Worm (Caenorhabditis elegans): ENCODE data around the gene glb-29.

glb-29 gene

ce11 chrII:11964847-11965246, 44.0 kb upstream of the glb-29 start (continued):
- no peak for TF ChIP-seq nhr-111 (GFP tag; optimal IDR thresholded peaks at IDR 0.05)
- no peak for TF ChIP-seq duxl-1 (tag; optimal IDR thresholded peaks at IDR 0.05; ENCODE audit: poor library complexity)

DNA sequence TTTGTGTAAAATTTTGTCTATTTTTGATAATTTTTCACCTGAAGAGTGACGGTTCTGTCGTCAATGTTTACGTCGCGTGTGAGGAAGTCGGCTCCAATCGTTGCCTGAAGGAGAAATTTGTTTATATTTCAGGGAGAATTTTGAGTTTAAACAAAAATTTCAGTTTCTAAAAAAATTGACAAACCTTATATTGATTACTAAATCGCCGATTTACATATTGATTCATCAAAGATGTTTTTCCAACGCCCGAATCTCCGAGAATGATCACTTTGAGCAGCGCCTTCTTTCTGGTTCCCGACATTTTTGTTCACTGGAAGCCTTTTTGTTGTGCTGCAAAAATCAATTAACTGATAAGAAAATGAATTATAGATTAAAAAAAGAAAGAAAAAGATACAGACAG, 42.3 kb upstream of the glb-29 start, which contains the start of gene rab-7:
Gene rab-7, minus strand, starts transcription at position 330 of the 400 bp plus-strand sequence.
- TF ChIP-seq T20F7.1 (GFP tag; optimal IDR thresholded peaks at IDR 0.05) (no peak), aha-1 (tag) (peak; percentile 95), tra-1 (GFP tag; IDR thresholded peaks at IDR 0.05) (no peak), Y48G9A.11 (GFP tag; IDR thresholded peaks at IDR 0.05) (peak; percentile 44; the same call in 1 of the 2 replicates), nhr-77 (tag; optimal IDR thresholded peaks at IDR 0.05) (peak; percentile 8), tag-97 (GFP tag; IDR thresholded peaks at IDR 0.05) (no peak), daf-16 (GFP tag; optimal IDR thresholded peaks at IDR 0.05) (no peak), daf-16 (tag; optimal IDR thresholded peaks at IDR 0.05) (peak; percentile 41), arid-1 (GFP tag; conservative IDR thresholded peaks at IDR 0.05) (no peak), ama-1 (optimal IDR thresholded peaks at IDR 0.05) (peak; percentile 86), lsy-2 (tag; optimal IDR thresholded peaks at IDR 0.05) (peak in 1 of 2 experiments; percentile 39), lin-13 (GFP tag; optimal IDR thresholded peaks at IDR 0.05) (peak; percentile 24), D1046.2 (GFP tag; IDR thresholded peaks at IDR 0.05) (0 out of 2 replicates have a peak, but pooled peaks have one; percentile 6), dve-1 (tag; optimal IDR thresholded peaks at IDR 0.05; ENCODE audit: insufficient read depth) (peak; percentile 58), lin-38 (GFP tag; IDR thresholded peaks at IDR 0.05) (peak; percentile 63), dmd-9 (GFP tag; IDR thresholded peaks at IDR 0.05) (no peak), dmd-6 (GFP tag; IDR thresholded peaks at IDR 0.05) (no peak), egl-43 (GFP tag; IDR thresholded peaks at IDR 0.05) (no peak), zfp-3 (GFP tag; conservative IDR thresholded peaks at IDR 0.05) (0 out of 2 replicates have a peak, but pooled peaks have one; percentile 46), F44E2.7 (GFP tag; IDR thresholded peaks at IDR 0.05) (no peak), ctbp-1 (GFP tag; IDR thresholded peaks at IDR 0.05) (0 out of 2 replicates have a peak, but pooled peaks have one; percentile 28), ceh-28 (tag; optimal IDR thresholded peaks at IDR 0.05) (no peak), nhr-102 (tag; optimal IDR thresholded peaks at IDR 0.05) (no peak)

- TF ChIP-seq spr-3 (GFP tag; optimal IDR thresholded peaks at IDR 0.05) = peak; percentile 34
- TF ChIP-seq unc-39 (tag; optimal IDR thresholded peaks at IDR 0.05) = no peak
- peak; percentile 73; the same call in 1 of the 2 replicates for TF ChIP-seq lin-29 (GFP tag; IDR thresholded peaks at IDR 0.05)
- peak; percentile 82 for TF ChIP-seq zfp-3 (GFP tag; conservative IDR thresholded peaks at IDR 0.05)
- TF ChIP-seq nhr-10 (tag; optimal IDR thresholded peaks at IDR 0.05) = peak; percentile 64
- TF ChIP-seq mdl-1 (tag; optimal IDR thresholded peaks at IDR 0.05) = peak; percentile 80 to 98
- TF ChIP-seq lsy-2 (tag; optimal IDR thresholded peaks at IDR 0.05) = peak; percentile 84 to 94
- peak; percentile 13 for TF ChIP-seq cey-2 (tag; optimal IDR thresholded peaks at IDR 0.05; ENCODE audit: borderline replicate concordance, insufficient read depth)
- TF ChIP-seq dve-1 (tag; optimal IDR thresholded peaks at IDR 0.05; ENCODE audit: insufficient read depth) = peak; percentile 97
- TF ChIP-seq lin-1 (GFP tag; IDR thresholded peaks at IDR 0.05) = peak; percentile 64; the same call in 1 of the 2 replicates
- TF ChIP-seq R02D3.7 (tag; optimal IDR thresholded peaks at IDR 0.05) = no peak
- TF ChIP-seq egl-27 (tag; optimal IDR thresholded peaks at IDR 0.05) = no peak
- TF ChIP-seq saeg-2 (GFP tag; IDR thresholded peaks at IDR 0.05) = no peak
- peak in 1 of 2 experiments; percentile 14 for TF ChIP-seq daf-16 (GFP tag; optimal IDR thresholded peaks at IDR 0.05)
- peak; percentile 52 for TF ChIP-seq daf-16 (tag; optimal IDR thresholded peaks at IDR 0.05)
- TF ChIP-seq ceh-28 (tag; optimal IDR thresholded peaks at IDR 0.05) = no peak
- peak; percentile 89 for TF ChIP-seq hmg-1.1 (GFP tag; IDR thresholded peaks at IDR 0.05)
- TF ChIP-seq lin-15B (tag; optimal IDR thresholded peaks at IDR 0.05) = peak; percentile 81
- peak; percentile 56; the same call in 1 of the 2 replicates for TF ChIP-seq nhr-41 (GFP tag; IDR thresholded peaks at IDR 0.05)
- TF ChIP-seq dmd-9 (GFP tag; IDR thresholded peaks at IDR 0.05) = peak; percentile 93
- peak; percentile 79 for TF ChIP-seq egl-43 (GFP tag; IDR thresholded peaks at IDR 0.05)
- peak; percentile 75; the same call in 1 of the 2 replicates for TF ChIP-seq tra-1 (GFP tag; IDR thresholded peaks at IDR 0.05)
- TF ChIP-seq T26A8.4 (GFP tag; IDR thresholded peaks at IDR 0.05) = peak; percentile 62
- TF ChIP-seq nhr-48 (tag; optimal IDR thresholded peaks at IDR 0.05) = peak; percentile 61
- peak; percentile 91 for TF ChIP-seq rbr-2 (tag; optimal IDR thresholded peaks at IDR 0.05)
- peak; percentile 99 for TF ChIP-seq aha-1 (tag)
- peak; percentile 97 for TF ChIP-seq lin-13 (GFP tag; optimal IDR thresholded peaks at IDR 0.05)
- no peak for TF ChIP-seq dmd-8 (GFP tag; IDR thresholded peaks at IDR 0.05)
- no peak for TF ChIP-seq snpc-1.2 (GFP tag; IDR thresholded peaks at IDR 0.05)
- TF ChIP-seq unc-62 (GFP tag; optimal IDR thresholded peaks at IDR 0.05 in 1 of 2) = peak in 1 of 2 experiments; percentile 78
- TF ChIP-seq unc-62 (tag; optimal IDR thresholded peaks at IDR 0.05) = no peak
Observed at ce11 chrII:11967507-11968127, 41.3 kb upstream of the glb-29 start, which contains the start of gene W03C9.5. Gene W03C9.5, minus strand, starts transcription at chrII:11967544.

All from whole organism, L4 larva.